Worm (Caenorhabditis elegans): ENCODE measurements around the gene D2062.1.

ce11 chrII:2628401-2628800, 2.9 kb upstream of the D2062.1 start:
- TF ChIP-seq sptf-2 (GFP tag; optimal IDR thresholded peaks at IDR 0.05), result no peak
- TF ChIP-seq F33H1.4 (GFP tag; IDR thresholded peaks at IDR 0.05), result no peak
- TF ChIP-seq hmg-1.2 (GFP tag; IDR thresholded peaks at IDR 0.05), result no peak

All from whole organism, young adult.